Worm (Caenorhabditis elegans) whole organism, L1 larva: ENCODE measurements around the gene C18E9.7.

Experiments used
- F16B12.6 ChIP-seq: fragments of 150-350 bp; optimal IDR thresholded peaks from 2 replicates; lab custom pipeline; 2014; ENCODE audit warnings: missing biosample characterization, missing genetic modification characterization
- aha-1 ChIP-seq: fragments of 150-350 bp; optimal IDR thresholded peaks from 2 replicates; lab custom pipeline; 2014; ENCODE audit warnings: missing biosample characterization, missing genetic modification characterization
- ceh-90 ChIP-seq: sonication (generic microtip); optimal IDR thresholded peaks from 2 replicates; lab custom pipeline; 2016; ENCODE audit warnings: missing genetic modification characterization, missing compliant biosample characterization
- egl-27 ChIP-seq, 2 experiments: fragments of 150-350 bp in 1 of 2; sonication (generic microtip); optimal IDR thresholded peaks; 3 replicates each; lab custom pipeline; 2017 to 2018; ENCODE audit warnings: missing biosample characterization in 2 of 2, missing genetic modification characterization in 2 of 2, missing genetic modification reagents in 2 of 2
- fos-1 ChIP-seq: fragments of 150-350 bp; optimal IDR thresholded peaks from 2 replicates; lab custom pipeline; 2014; ENCODE audit warnings: missing biosample characterization, missing genetic modification characterization
- lin-35 ChIP-seq, 2 experiments: fragments of 150-350 bp; optimal IDR thresholded peaks; 2 replicates each; lab custom pipeline; 2014; ENCODE audit warnings: missing biosample characterization in 2 of 2, missing genetic modification characterization in 2 of 2, missing genetic modification reagents in 2 of 2
- mep-1 ChIP-seq: fragments of 150-350 bp; optimal IDR thresholded peaks from 2 replicates; lab custom pipeline; 2014; ENCODE audit warnings: missing biosample characterization, missing genetic modification characterization
- nhr-11 ChIP-seq: fragments of 150-350 bp; optimal IDR thresholded peaks from 2 replicates; lab custom pipeline; 2014; ENCODE audit warnings: missing biosample characterization, missing genetic modification characterization
- nhr-77 ChIP-seq: fragments of 150-350 bp; optimal IDR thresholded peaks from 2 replicates; lab custom pipeline; 2014; ENCODE audit warnings: missing biosample characterization, missing genetic modification characterization
- skn-1 ChIP-seq: fragments of 150-350 bp; optimal IDR thresholded peaks from 2 replicates; lab custom pipeline; 2014; ENCODE audit warnings: missing biosample characterization, missing genetic modification characterization
- snpc-4 ChIP-seq: fragments of 150-350 bp; optimal IDR thresholded peaks from 2 replicates; lab custom pipeline; 2014; ENCODE audit warnings: missing biosample characterization, missing genetic modification characterization
- unc-62 ChIP-seq: fragments of 150-350 bp; optimal IDR thresholded peaks from 2 replicates; lab custom pipeline; 2014; ENCODE audit warnings: missing biosample characterization, missing genetic modification reagents, missing genetic modification characterization

ce11 chrII:8929771-8930170 lies 52.8 kb downstream of the C18E9.7 start, which contains the start of gene mrpl-50:
- no peak for TF ChIP-seq unc-62 (GFP tag; lab: Kevin White, UChicago)
- no peak for TF ChIP-seq fos-1 (tag; lab: Kevin White, UChicago)
- TF ChIP-seq egl-27 (tag; optimal IDR thresholded peaks at IDR 0.05; lab: Kevin White, UChicago), result no peak
- no peak for TF ChIP-seq ceh-90 (tag; lab: Kevin White, UChicago)
- no peak for TF ChIP-seq nhr-11 (tag; lab: Kevin White, UChicago)
- no peak for TF ChIP-seq lin-35 (GFP tag; optimal IDR thresholded peaks at IDR 0.05; lab: Kevin White, UChicago)
- TF ChIP-seq mep-1, result no peak
- no peak for TF ChIP-seq F16B12.6 (tag; lab: Kevin White, UChicago)
- no peak for TF ChIP-seq skn-1 (tag; lab: Kevin White, UChicago)
- no peak for TF ChIP-seq aha-1 (tag; lab: Kevin White, UChicago)
- no peak for TF ChIP-seq snpc-4
- no peak for TF ChIP-seq nhr-77 (tag; lab: Kevin White, UChicago)
